Fruit fly (Drosophila melanogaster): ENCODE results near the gene VhaM9.7-d.

Gene VhaM9.7-d

dm6 chr3R:16983001-16983400, 8.0 kb downstream of the VhaM9.7-d start:
- TF ChIP-seq CG11294 (GFP tag; IDR thresholded peaks at IDR 0.05) (no peak), CG11762 (GFP tag; optimal IDR thresholded peaks at IDR 0.05; ENCODE audit: insufficient read depth) (no peak), Met (GFP tag; optimal IDR thresholded peaks at IDR 0.05) (no peak), Eip78C (GFP tag) (no peak), CG8632 (GFP tag; optimal IDR thresholded peaks at IDR 0.05) (no peak), CG1621 (tag; optimal IDR thresholded peaks at IDR 0.05) (no peak), Ets21C (GFP tag; optimal IDR thresholded peaks at IDR 0.05) (no peak), CG9139 (GFP tag; optimal IDR thresholded peaks at IDR 0.05) (no peak), CG31627 (GFP tag; optimal IDR thresholded peaks at IDR 0.05) (no peak), fd59A (GFP tag; optimal IDR thresholded peaks at IDR 0.05) (no peak)

- no peak for TF ChIP-seq Ets96B (tag; optimal IDR thresholded peaks at IDR 0.05)
- TF ChIP-seq CG10669 (GFP tag; optimal IDR thresholded peaks at IDR 0.05) = no peak
- no peak for TF ChIP-seq salr (GFP tag; optimal IDR thresholded peaks at IDR 0.05)
- TF ChIP-seq Lpt (GFP tag; optimal IDR thresholded peaks at IDR 0.05) = no peak
- no peak for TF ChIP-seq CG11762 (GFP tag; optimal IDR thresholded peaks at IDR 0.05; ENCODE audit: insufficient read depth)
- TF ChIP-seq cyc (GFP tag; optimal IDR thresholded peaks at IDR 0.05) = no peak
- TF ChIP-seq fkh (GFP tag; optimal IDR thresholded peaks at IDR 0.05) = no peak
- no peak for TF ChIP-seq CG31627 (GFP tag; optimal IDR thresholded peaks at IDR 0.05)
- TF ChIP-seq CG4318 (GFP tag; optimal IDR thresholded peaks at IDR 0.05) = no peak
- no peak for TF ChIP-seq fd85E (GFP tag; optimal IDR thresholded peaks at IDR 0.05)
- TF ChIP-seq Hr38 (GFP tag; optimal IDR thresholded peaks at IDR 0.05) = no peak
- TF ChIP-seq CG11902 (GFP tag; optimal IDR thresholded peaks at IDR 0.05) = no peak
Measured at dm6 chr3R:16984221-16984620, 9.2 kb downstream of the VhaM9.7-d start.

- TF ChIP-seq Sox102F (GFP tag; optimal IDR thresholded peaks at IDR 0.05) (peak; percentile 67), CG10631 (GFP tag; optimal IDR thresholded peaks at IDR 0.05) (peak; percentile 5), fkh (GFP tag; optimal IDR thresholded peaks at IDR 0.05) (no peak), dsx (GFP tag; optimal IDR thresholded peaks at IDR 0.05; ENCODE audit: poor library complexity, severe bottlenecking) (no peak), CG6808 (GFP tag; optimal IDR thresholded peaks at IDR 0.05) (no peak), Sox14 (GFP tag; optimal IDR thresholded peaks at IDR 0.05) (peak; percentile 52), CG4318 (GFP tag; optimal IDR thresholded peaks at IDR 0.05) (no peak), fd85E (GFP tag; optimal IDR thresholded peaks at IDR 0.05) (no peak), CG6276 (GFP tag; optimal IDR thresholded peaks at IDR 0.05) (no peak), Lpt (GFP tag; optimal IDR thresholded peaks at IDR 0.05) (no peak), CG8632 (GFP tag; optimal IDR thresholded peaks at IDR 0.05) (peak; percentile 17), CG8119 (GFP tag; IDR thresholded peaks at IDR 0.05) (no peak), Met (GFP tag; optimal IDR thresholded peaks at IDR 0.05) (peak; percentile 43), Gug (GFP tag; IDR thresholded peaks at IDR 0.05) (no peak), CG6854 (GFP tag; optimal IDR thresholded peaks at IDR 0.05) (no peak), esn (GFP tag; optimal IDR thresholded peaks at IDR 0.05) (peak; percentile 75), Eip75B (GFP tag; optimal IDR thresholded peaks at IDR 0.05) (peak; percentile 10), CG31627 (GFP tag; optimal IDR thresholded peaks at IDR 0.05) (peak; percentile 81), Sox15 (GFP tag; optimal IDR thresholded peaks at IDR 0.05) (peak; percentile 32), achi (GFP tag; optimal IDR thresholded peaks at IDR 0.05) (peak; percentile 13), Smox (GFP tag; optimal IDR thresholded peaks at IDR 0.05) (peak; percentile 70), Blimp-1 (GFP tag; optimal IDR thresholded peaks at IDR 0.05) (peak; percentile 20), salr (GFP tag; optimal IDR thresholded peaks at IDR 0.05) (no peak), lz (GFP tag; optimal IDR thresholded peaks at IDR 0.05) (peak; percentile 77), CG9139 (GFP tag; optimal IDR thresholded peaks at IDR 0.05) (no peak), Ets21C (GFP tag; optimal IDR thresholded peaks at IDR 0.05) (peak; percentile 56), Hr4 (GFP tag; optimal IDR thresholded peaks at IDR 0.05) (peak; percentile 1), CG7368 (GFP tag; optimal IDR thresholded peaks at IDR 0.05) (no peak), CG10669 (GFP tag; optimal IDR thresholded peaks at IDR 0.05) (no peak), fd59A (GFP tag; optimal IDR thresholded peaks at IDR 0.05) (no peak), Ets96B (tag; optimal IDR thresholded peaks at IDR 0.05) (no peak), Eip78C (GFP tag) (peak; percentile 70), ss (GFP tag; optimal IDR thresholded peaks at IDR 0.05) (no peak), spab (GFP tag; optimal IDR thresholded peaks at IDR 0.05) (no peak), CG1621 (tag; optimal IDR thresholded peaks at IDR 0.05) (no peak), CG8319 (GFP tag; optimal IDR thresholded peaks at IDR 0.05) (peak; percentile 5), cyc (GFP tag; optimal IDR thresholded peaks at IDR 0.05) (peak; percentile 77), CG3919 (GFP tag; optimal IDR thresholded peaks at IDR 0.05) (peak; percentile 12), CG6792 (GFP tag; optimal IDR thresholded peaks at IDR 0.05) (peak; percentile 41), CG16779 (tag; optimal IDR thresholded peaks at IDR 0.05) (no peak), svp (GFP tag) (peak; percentile 86), CG11294 (GFP tag; IDR thresholded peaks at IDR 0.05) (no peak)
Measured at dm6 chr3R:16985547-16985946, 10.5 kb downstream of the VhaM9.7-d start.
